Worm (Caenorhabditis elegans) whole organism, mixed stage, embryonic: ENCODE measurements around the gene col-117.

Experiments used
- ceh-39 ChIP-seq: fragments of 150-350 bp; optimal IDR thresholded peaks from 2 replicates; lab custom pipeline; 2014; ENCODE audit warnings: missing biosample characterization, missing genetic modification characterization
- mep-1 ChIP-seq: fragments of 150-350 bp; optimal IDR thresholded peaks from 2 replicates; lab custom pipeline; 2017; ENCODE audit warnings: missing biosample characterization, missing genetic modification reagents, missing genetic modification characterization, inconsistent platforms
- pha-4 ChIP-seq: fragments of 150-350 bp; optimal IDR thresholded peaks from 2 replicates; lab custom pipeline; 2018; ENCODE audit warnings: missing biosample characterization, missing genetic modification reagents, missing genetic modification characterization
- snpc-4 ChIP-seq: fragments of 150-350 bp; optimal IDR thresholded peaks from 2 replicates; lab custom pipeline; 2014; ENCODE audit warnings: missing biosample characterization, missing genetic modification characterization
- ztf-11 ChIP-seq: fragments of 150-350 bp; optimal IDR thresholded peaks from 2 replicates; lab custom pipeline; 2014; ENCODE audit warnings: missing biosample characterization, missing genetic modification characterization

DNA sequence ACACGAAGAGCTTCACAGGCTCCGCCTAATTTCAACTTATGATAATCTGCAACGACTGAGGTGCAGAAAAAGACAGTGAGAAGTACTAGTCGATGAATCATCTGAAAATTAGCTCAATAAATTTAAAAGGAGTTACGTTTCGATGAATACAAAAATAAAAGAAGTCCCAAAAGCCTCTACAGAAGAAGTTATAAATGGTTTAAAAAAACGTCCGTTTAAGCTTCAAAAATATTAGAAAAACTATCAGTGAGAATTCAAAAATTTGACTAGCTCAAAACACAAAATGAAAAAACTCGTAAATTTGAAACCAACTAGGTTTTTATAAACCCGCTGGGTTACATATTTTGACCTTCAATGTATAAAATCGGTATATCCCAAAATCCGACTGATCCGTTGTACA lies 32.0 kb upstream of the col-117 start, which contains the start of gene T11B7.5:
- TF ChIP-seq snpc-4 (tag; lab: Kevin White, UChicago), result no peak
- TF ChIP-seq mep-1 (tag; lab: Kevin White, UChicago), result no peak
- no peak for TF ChIP-seq pha-4
- TF ChIP-seq ceh-39 (tag; lab: Kevin White, UChicago), result no peak
- no peak for TF ChIP-seq ztf-11 (tag; lab: Kevin White, UChicago)
